Fruit fly (Drosophila melanogaster) whole organism, prepupa: Measurements from ENCODE around the gene CG2924.

Experiments
- Blimp-1 ChIP-seq: fragments of 200-800 bp; sonication (Bioruptor generic); optimal IDR thresholded peaks from 3 replicates; lab custom pipeline; 2017; ENCODE audit warnings: missing biosample characterization, missing genetic modification characterization, mild to moderate bottlenecking, moderate library complexity, missing genetic modification reagents
- CG10631 ChIP-seq: fragments of 200-800 bp; sonication (Bioruptor generic); optimal IDR thresholded peaks from 2 replicates; lab custom pipeline; 2016; ENCODE audit warnings: missing biosample characterization, missing genetic modification characterization
- CG10669 ChIP-seq: fragments of 200-800 bp; sonication (Bioruptor generic); optimal IDR thresholded peaks from 3 replicates; lab custom pipeline; 2018; ENCODE audit warnings: missing biosample characterization, mild to moderate bottlenecking, missing genetic modification characterization, moderate library complexity
- CG11762 ChIP-seq: fragments of 200-800 bp; sonication (Bioruptor generic); optimal IDR thresholded peaks from 3 replicates; lab custom pipeline; 2016; ENCODE audit warnings: missing biosample characterization, missing genetic modification characterization; ENCODE audit not compliant: insufficient read depth
- CG11902 ChIP-seq: fragments of 200-800 bp; sonication (Bioruptor generic); optimal IDR thresholded peaks from 3 replicates; lab custom pipeline; 2016; ENCODE audit warnings: missing biosample characterization, missing genetic modification characterization
- CG15336 ChIP-seq: fragments of 200-800 bp; sonication (Bioruptor generic); IDR thresholded peaks from 2 replicates; pipeline ENCODE4 v1.3.6; 2022; ENCODE audit warnings: missing biosample characterization, missing genetic modification characterization
- CG1621 ChIP-seq: fragments of 200-800 bp; sonication (Bioruptor generic); optimal IDR thresholded peaks from 3 replicates; lab custom pipeline; 2018; ENCODE audit warnings: missing biosample characterization, mild to moderate bottlenecking, missing genetic modification characterization
- CG16779 ChIP-seq: fragments of 200-800 bp; sonication (Bioruptor generic); optimal IDR thresholded peaks from 3 replicates; lab custom pipeline; 2017; ENCODE audit warnings: missing biosample characterization, mild to moderate bottlenecking, missing genetic modification characterization
- CG3032 ChIP-seq: fragments of 200-800 bp; optimal IDR thresholded peaks from 2 replicates; lab custom pipeline; 2019; ENCODE audit warnings: missing biosample characterization, mild to moderate bottlenecking, missing genetic modification characterization, moderate library complexity
- CG31627 ChIP-seq: fragments of 200-800 bp; sonication (Bioruptor generic); optimal IDR thresholded peaks from 3 replicates; lab custom pipeline; 2016; ENCODE audit warnings: missing biosample characterization, missing genetic modification characterization
- CG34406 ChIP-seq: fragments of 200-800 bp; sonication (Bioruptor generic); optimal IDR thresholded peaks from 3 replicates; lab custom pipeline; 2016; ENCODE audit warnings: missing biosample characterization, missing genetic modification characterization
- CG3919 ChIP-seq: fragments of 200-800 bp; sonication (Bioruptor generic); optimal IDR thresholded peaks from 3 replicates; lab custom pipeline; 2016; ENCODE audit warnings: missing biosample characterization, missing genetic modification characterization
- CG4318 ChIP-seq: fragments of 200-800 bp; sonication (Bioruptor generic); optimal IDR thresholded peaks from 3 replicates; lab custom pipeline; 2017; ENCODE audit warnings: missing biosample characterization, mild to moderate bottlenecking, missing genetic modification characterization
- CG6163 ChIP-seq: fragments of 200-800 bp; sonication (Bioruptor generic); IDR thresholded peaks from 3 replicates; pipeline ENCODE4 v1.3.6; 2022; ENCODE audit warnings: missing biosample characterization, missing genetic modification characterization
- CG6276 ChIP-seq: fragments of 200-800 bp; sonication (Bioruptor generic); optimal IDR thresholded peaks from 2 replicates; lab custom pipeline; 2017; ENCODE audit warnings: missing biosample characterization, mild to moderate bottlenecking, missing genetic modification characterization
- CG6792 ChIP-seq: fragments of 200-800 bp; sonication (Bioruptor generic); optimal IDR thresholded peaks from 3 replicates; lab custom pipeline; 2016; ENCODE audit warnings: missing biosample characterization, missing genetic modification characterization
- CG6808 ChIP-seq: fragments of 200-800 bp; sonication (Bioruptor generic); optimal IDR thresholded peaks from 3 replicates; lab custom pipeline; 2017; ENCODE audit warnings: missing biosample characterization, missing genetic modification characterization, mild to moderate bottlenecking, moderate library complexity, missing genetic modification reagents
- CG6854 ChIP-seq: fragments of 200-800 bp; sonication (Bioruptor generic); optimal IDR thresholded peaks from 2 replicates; lab custom pipeline; 2017; ENCODE audit warnings: missing biosample characterization, mild to moderate bottlenecking, missing genetic modification characterization
- CG7368 ChIP-seq: fragments of 200-800 bp; sonication (Bioruptor generic); optimal IDR thresholded peaks from 3 replicates; lab custom pipeline; 2016; ENCODE audit warnings: missing biosample characterization, missing genetic modification characterization
- CG8119 ChIP-seq: fragments of 200-800 bp; sonication (Bioruptor generic); IDR thresholded peaks from 3 replicates; pipeline ENCODE4 v1.3.6; 2022; ENCODE audit warnings: missing biosample characterization, missing genetic modification characterization
- CG9139 ChIP-seq: fragments of 200-800 bp; sonication (Bioruptor generic); optimal IDR thresholded peaks from 3 replicates; lab custom pipeline; 2017; ENCODE audit warnings: missing biosample characterization, mild to moderate bottlenecking, missing genetic modification characterization
- Eip75B ChIP-seq: fragments of 200-800 bp; sonication (Bioruptor generic); optimal IDR thresholded peaks from 3 replicates; lab custom pipeline; 2016; ENCODE audit warnings: missing biosample characterization, missing genetic modification characterization
- Eip78C ChIP-seq: fragments of 200-800 bp; sonication (Bioruptor generic); peaks from one replicate; lab custom pipeline; 2016; ENCODE audit warnings: missing biosample characterization, missing genetic modification characterization
- Eip93F ChIP-seq: fragments of 200-800 bp; sonication (Bioruptor generic); optimal IDR thresholded peaks from 2 replicates; lab custom pipeline; 2016; ENCODE audit warnings: missing biosample characterization, mild to moderate bottlenecking, missing genetic modification characterization
- Ets21C ChIP-seq: fragments of 200-800 bp; sonication (Bioruptor generic); optimal IDR thresholded peaks from 3 replicates; lab custom pipeline; 2016; ENCODE audit warnings: missing biosample characterization, missing genetic modification characterization
- Ets96B ChIP-seq: fragments of 200-800 bp; optimal IDR thresholded peaks from 2 replicates; lab custom pipeline; 2019; ENCODE audit warnings: missing biosample characterization, mild to moderate bottlenecking, missing genetic modification characterization, moderate library complexity
- Gug ChIP-seq: fragments of 200-800 bp; sonication (Bioruptor generic); IDR thresholded peaks from 2 replicates; pipeline ENCODE4 v1.3.6; 2022; ENCODE audit warnings: missing biosample characterization, missing genetic modification characterization
- Hr4 ChIP-seq: fragments of 200-800 bp; sonication (Bioruptor generic); optimal IDR thresholded peaks from 3 replicates; lab custom pipeline; 2016; ENCODE audit warnings: missing biosample characterization, missing genetic modification characterization
- OdsH ChIP-seq: fragments of 200-800 bp; sonication (Bioruptor generic); optimal IDR thresholded peaks from 3 replicates; lab custom pipeline; 2016; ENCODE audit warnings: missing biosample characterization, missing genetic modification characterization
- Sox14 ChIP-seq: fragments of 200-800 bp; sonication (Bioruptor generic); optimal IDR thresholded peaks from 3 replicates; lab custom pipeline; 2016; ENCODE audit warnings: missing biosample characterization, missing genetic modification characterization
- Sox15 ChIP-seq: fragments of 200-800 bp; sonication (Bioruptor generic); optimal IDR thresholded peaks from 3 replicates; lab custom pipeline; 2016; ENCODE audit warnings: missing biosample characterization, missing genetic modification characterization
- achi ChIP-seq: fragments of 200-800 bp; sonication (Bioruptor generic); optimal IDR thresholded peaks from 3 replicates; lab custom pipeline; 2016; ENCODE audit warnings: missing biosample characterization, missing genetic modification characterization
- acj6 ChIP-seq: fragments of 200-800 bp; sonication (Bioruptor generic); optimal IDR thresholded peaks from 3 replicates; lab custom pipeline; 2016; ENCODE audit warnings: missing biosample characterization, missing genetic modification characterization
- cyc ChIP-seq: fragments of 200-800 bp; sonication (Bioruptor generic); optimal IDR thresholded peaks from 3 replicates; lab custom pipeline; 2016; ENCODE audit warnings: missing biosample characterization, missing genetic modification characterization
- dac ChIP-seq: fragments of 200-800 bp; sonication (Bioruptor generic); optimal IDR thresholded peaks from 2 replicates; lab custom pipeline; 2017; ENCODE audit warnings: missing biosample characterization, mild to moderate bottlenecking, missing genetic modification characterization
- dsx ChIP-seq: fragments of 200-800 bp; optimal IDR thresholded peaks from 3 replicates; lab custom pipeline; 2019; ENCODE audit warnings: missing biosample characterization, mild to moderate bottlenecking, missing genetic modification characterization, moderate library complexity; ENCODE audit not compliant: poor library complexity, severe bottlenecking
- esn ChIP-seq: fragments of 200-800 bp; sonication (Bioruptor generic); optimal IDR thresholded peaks from 2 replicates; lab custom pipeline; 2016; ENCODE audit warnings: missing biosample characterization, mild to moderate bottlenecking, missing genetic modification characterization, moderate library complexity
- fd59A ChIP-seq: fragments of 200-800 bp; sonication (Bioruptor generic); optimal IDR thresholded peaks from 2 replicates; lab custom pipeline; 2017; ENCODE audit warnings: missing biosample characterization, mild to moderate bottlenecking, missing genetic modification characterization, missing genetic modification reagents
- fd85E ChIP-seq: fragments of 200-800 bp; sonication (Bioruptor generic); optimal IDR thresholded peaks from 3 replicates; lab custom pipeline; 2016; ENCODE audit warnings: missing biosample characterization, missing genetic modification characterization
- fkh ChIP-seq: fragments of 200-800 bp; sonication (Bioruptor generic); optimal IDR thresholded peaks from 3 replicates; lab custom pipeline; 2017; ENCODE audit warnings: missing biosample characterization, mild to moderate bottlenecking, missing genetic modification characterization, moderate library complexity
- lz ChIP-seq: fragments of 200-800 bp; sonication (Bioruptor generic); optimal IDR thresholded peaks from 3 replicates; lab custom pipeline; 2016; ENCODE audit warnings: missing biosample characterization, missing genetic modification characterization
- net ChIP-seq: fragments of 200-800 bp; sonication (Bioruptor generic); optimal IDR thresholded peaks from 3 replicates; lab custom pipeline; 2016; ENCODE audit warnings: missing biosample characterization, missing genetic modification characterization
- pdm3 ChIP-seq: fragments of 200-800 bp; sonication (Bioruptor generic); optimal IDR thresholded peaks from 3 replicates; lab custom pipeline; 2016; ENCODE audit warnings: missing biosample characterization, missing genetic modification characterization
- spab ChIP-seq: fragments of 200-800 bp; sonication (Bioruptor generic); optimal IDR thresholded peaks from 2 replicates; lab custom pipeline; 2017; ENCODE audit warnings: missing biosample characterization, mild to moderate bottlenecking, missing genetic modification characterization, missing genetic modification reagents
- ss ChIP-seq, 2 experiments: fragments of 200-800 bp; sonication (Bioruptor generic); optimal IDR thresholded peaks; 2 replicates in 1 of 2; 3 replicates in 1 of 2; lab custom pipeline; 2017 to 2018; ENCODE audit warnings: mild to moderate bottlenecking in 2 of 2, missing biosample characterization in 2 of 2, missing genetic modification characterization in 2 of 2, moderate library complexity in 1 of 2
- vri ChIP-seq: fragments of 200-800 bp; sonication (Bioruptor generic); optimal IDR thresholded peaks from 3 replicates; lab custom pipeline; 2016; ENCODE audit warnings: missing biosample characterization, mild to moderate bottlenecking, missing genetic modification characterization

CG2924 gene

DNA sequence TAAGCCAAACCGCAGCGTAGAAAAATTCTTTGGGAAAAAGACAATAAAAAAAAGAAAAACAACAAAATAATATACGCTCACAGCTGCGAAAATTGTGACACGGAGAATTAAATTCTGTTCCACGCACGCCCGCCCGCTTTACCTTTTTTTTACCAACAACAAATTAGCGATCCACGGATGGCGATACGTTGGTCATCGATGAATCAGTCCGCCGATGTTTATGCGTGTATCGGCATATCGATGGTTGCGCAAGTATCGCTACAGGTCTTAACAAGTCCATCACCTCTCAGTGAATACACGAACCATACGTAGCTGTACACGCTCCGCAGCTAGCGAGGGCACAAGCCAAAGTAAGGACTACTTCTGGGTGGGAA lies at the start of gene CG2924 (continued):
- TF ChIP-seq fd59A = no peak
- no peak for TF ChIP-seq dsx (GFP tag; lab: Kevin White, UChicago)
- no peak for TF ChIP-seq CG8119 (GFP tag; lab: Robert Waterston, UW)
- no peak for TF ChIP-seq CG10669
- no peak for TF ChIP-seq CG6276 (GFP tag; lab: Kevin White, UChicago)
- TF ChIP-seq CG7368 (GFP tag; lab: Kevin White, UChicago) = no peak

DNA sequence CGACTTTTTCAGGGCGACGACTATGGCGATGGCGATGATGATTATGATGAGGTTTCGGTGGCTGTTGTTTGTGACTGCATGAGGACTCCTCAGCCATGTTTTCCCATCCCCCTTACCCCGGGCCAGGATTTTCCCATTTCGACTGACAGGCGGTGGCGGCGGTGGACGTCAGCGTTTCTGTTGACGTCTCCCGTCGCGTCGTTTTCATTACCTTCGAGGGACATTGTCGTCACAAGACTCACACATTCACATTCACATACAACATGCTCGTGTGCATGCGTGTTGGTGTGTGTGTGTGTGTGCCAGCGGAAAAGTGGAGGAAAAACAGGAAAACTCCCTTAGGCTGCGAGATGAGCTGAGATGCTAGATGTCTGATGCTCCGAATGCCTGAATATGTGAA lies 49.2 kb upstream of the CG2924 start:
- TF ChIP-seq achi (GFP tag; lab: Kevin White, UChicago) (no peak), CG6808 (GFP tag; lab: Kevin White, UChicago) (no peak), CG16779 (tag; lab: Kevin White, UChicago) (no peak), CG6854 (GFP tag; lab: Kevin White, UChicago) (no peak), Gug (GFP tag; lab: Robert Waterston, UW) (no peak), dac (GFP tag; lab: Kevin White, UChicago) (no peak), CG15336 (GFP tag; lab: Robert Waterston, UW) (no peak), CG3032 (tag; lab: Kevin White, UChicago) (no peak), Ets21C (GFP tag; lab: Kevin White, UChicago) (no peak), cyc (GFP tag; lab: Kevin White, UChicago) (no peak), Ets96B (tag; lab: Kevin White, UChicago) (no peak), fd59A (no peak), CG34406 (GFP tag; lab: Kevin White, UChicago) (no peak)

- TF ChIP-seq lz (GFP tag; lab: Kevin White, UChicago) (peak; percentile 79), net (GFP tag; lab: Kevin White, UChicago) (peak; percentile 44), CG3032 (tag; lab: Kevin White, UChicago) (peak; percentile 65), CG9139 (GFP tag; lab: Kevin White, UChicago) (no peak), CG1621 (peak; percentile 41), CG6854 (GFP tag; lab: Kevin White, UChicago) (no peak), CG16779 (tag; lab: Kevin White, UChicago) (peak; percentile 5), CG6792 (GFP tag; lab: Kevin White, UChicago) (peak; percentile 66), OdsH (GFP tag; lab: Kevin White, UChicago) (peak; percentile 52), spab (peak; percentile 36), Hr4 (peak; percentile 59), CG11902 (peak; percentile 67), CG31627 (GFP tag; lab: Kevin White, UChicago) (peak; percentile 75), Sox14 (GFP tag; lab: Kevin White, UChicago) (peak; percentile 69), CG6163 (GFP tag; lab: Robert Waterston, UW) (peak; percentile 86), CG10631 (GFP tag; lab: Kevin White, UChicago) (peak; percentile 61), acj6 (GFP tag; lab: Kevin White, UChicago) (peak; percentile 61), fkh (GFP tag; lab: Kevin White, UChicago) (no peak), Gug (GFP tag; lab: Robert Waterston, UW) (peak; percentile 35; the same call in 1 of the 2 replicates), achi (GFP tag; lab: Kevin White, UChicago) (peak; percentile 56), fd85E (no peak), pdm3 (GFP tag; lab: Kevin White, UChicago) (peak; percentile 69), Eip78C (no peak), CG11762 (GFP tag; lab: Kevin White, UChicago) (peak; percentile 51), ss (GFP tag; optimal IDR thresholded peaks at IDR 0.05; lab: Kevin White, UChicago) (no peak), esn (GFP tag; lab: Kevin White, UChicago) (peak; percentile 66), Sox15 (GFP tag; lab: Kevin White, UChicago) (peak; percentile 49), Eip93F (GFP tag; lab: Kevin White, UChicago) (peak; percentile 11), CG4318 (no peak), dac (GFP tag; lab: Kevin White, UChicago) (no peak), CG15336 (GFP tag; lab: Robert Waterston, UW) (peak; percentile 57; the same call in 1 of the 2 replicates), vri (GFP tag; lab: Kevin White, UChicago) (peak; percentile 3), cyc (GFP tag; lab: Kevin White, UChicago) (peak; percentile 80), CG6276 (GFP tag; lab: Kevin White, UChicago) (no peak), Eip75B (GFP tag; lab: Kevin White, UChicago) (peak; percentile 78), CG10669 (peak; percentile 56), CG3919 (peak; percentile 61), dsx (GFP tag; lab: Kevin White, UChicago) (no peak), Blimp-1 (no peak)
Observed at dm6 chrX:2318369-2318768, 47.8 kb upstream of the CG2924 start.
